Worm (Caenorhabditis elegans) whole organism, midembryonic: ENCODE results near the gene F44B9.5.

Experiments
- T22C8.4 ChIP-seq: fragments of 200-800 bp; sonication (Bioruptor generic); IDR thresholded peaks from 2 replicates; pipeline ENCODE4 v1.3.6; 2022; ENCODE audit warnings: missing genetic modification characterization, missing compliant biosample characterization
- cog-1 ChIP-seq: sonication (generic microtip); optimal IDR thresholded peaks from 2 replicates; lab custom pipeline; 2016; ENCODE audit warnings: missing genetic modification characterization, missing compliant biosample characterization
- flt-1 ChIP-seq: fragments of 200-800 bp; sonication (Bioruptor generic); IDR thresholded peaks from 2 replicates; pipeline ENCODE4 v1.3.6; 2022; ENCODE audit warnings: missing genetic modification characterization, missing compliant biosample characterization
- klf-2 ChIP-seq: fragments of 200-800 bp; sonication (Bioruptor generic); conservative IDR thresholded peaks from 2 replicates; pipeline ENCODE4 v1.3.6; 2022; ENCODE audit warnings: missing genetic modification reagents, missing genetic modification characterization, missing compliant biosample characterization
- med-1 ChIP-seq: sonication (generic microtip); optimal IDR thresholded peaks from 2 replicates; lab custom pipeline; 2017; ENCODE audit warnings: missing genetic modification characterization, mild to moderate bottlenecking, missing compliant biosample characterization, antibody characterized with exemption, missing genetic modification reagents; ENCODE audit not compliant: insufficient read depth
- ref-1 ChIP-seq: fragments of 200-800 bp; sonication (Bioruptor generic); conservative IDR thresholded peaks from 2 replicates; pipeline ENCODE4 v1.3.6; 2022; ENCODE audit warnings: missing genetic modification reagents, missing genetic modification characterization, missing compliant biosample characterization
- tab-1 ChIP-seq: fragments of 200-800 bp; sonication (Bioruptor generic); IDR thresholded peaks from 2 replicates; pipeline ENCODE4 v1.3.6; 2022; ENCODE audit warnings: missing genetic modification characterization, missing compliant biosample characterization
- ztf-23 ChIP-seq: fragments of 200-800 bp; sonication (Bioruptor generic); IDR thresholded peaks from 2 replicates; pipeline ENCODE4 v1.3.6; 2022; ENCODE audit warnings: missing genetic modification reagents, missing genetic modification characterization, missing compliant biosample characterization
- ztf-29 ChIP-seq: fragments of 200-800 bp; sonication (Bioruptor generic); IDR thresholded peaks from 2 replicates; pipeline ENCODE4 v1.3.6; 2022; ENCODE audit warnings: missing genetic modification reagents, missing genetic modification characterization, missing compliant biosample characterization

The F44B9.5 gene

DNA sequence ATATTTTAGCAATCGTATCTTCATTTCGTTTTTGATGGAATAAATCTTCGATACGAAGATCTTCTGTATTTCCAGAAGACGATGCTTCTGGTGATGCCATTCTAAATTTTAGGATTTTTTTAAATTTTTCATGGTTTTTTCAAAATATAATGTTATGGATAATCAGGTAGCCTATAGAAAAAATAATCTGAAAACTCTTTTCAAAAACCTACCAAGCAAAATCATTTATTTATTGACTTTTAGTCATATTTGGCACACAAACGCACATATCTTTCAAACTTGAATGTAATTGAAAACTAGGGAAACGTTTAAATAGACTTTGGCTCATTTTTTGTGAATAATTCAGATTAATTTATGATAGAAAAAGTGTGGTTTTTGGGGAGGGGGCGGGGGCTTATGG is at the start of gene F44B9.5:
TSS of gene F44B9.5 (minus strand) at position 101 of the 400 bp plus-strand sequence.
- TF ChIP-seq ztf-23 (no peak), cog-1 (tag; lab: Kevin White, UChicago) (no peak), klf-2 (GFP tag; lab: Robert Waterston, UW) (no peak), tab-1 (GFP tag; lab: Robert Waterston, UW) (no peak), T22C8.4 (no peak), med-1 (GFP tag; lab: Kevin White, UChicago) (no peak), ztf-29 (GFP tag; lab: Robert Waterston, UW) (no peak), ref-1 (GFP tag; lab: Robert Waterston, UW) (no peak), flt-1 (GFP tag; lab: Robert Waterston, UW) (no peak)

DNA sequence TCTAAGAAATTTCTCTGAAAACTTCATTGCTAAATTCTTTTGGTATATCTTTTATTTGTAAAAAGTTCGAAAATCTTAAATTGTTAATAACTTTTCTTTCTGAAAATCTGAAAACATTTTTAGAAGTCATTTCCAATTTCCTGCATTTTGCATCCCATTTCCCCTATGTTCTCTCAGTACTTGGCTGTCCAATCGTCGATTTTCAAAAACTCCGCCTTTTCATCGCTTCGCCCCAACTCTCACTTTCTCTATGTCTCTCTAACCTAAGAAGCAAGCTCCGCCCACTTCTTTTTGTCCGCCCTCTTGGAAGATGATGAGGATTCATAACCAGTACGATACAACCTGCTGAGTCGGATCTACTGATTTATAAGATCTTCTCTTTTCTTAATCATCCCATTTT is 48.8 kb upstream of the F44B9.5 start:
- TF ChIP-seq klf-2 (GFP tag; lab: Robert Waterston, UW), result no peak
- no peak for TF ChIP-seq med-1 (GFP tag; lab: Kevin White, UChicago)
- no peak for TF ChIP-seq T22C8.4
- TF ChIP-seq flt-1 (GFP tag; lab: Robert Waterston, UW), result no peak
- no peak for TF ChIP-seq cog-1 (tag; lab: Kevin White, UChicago)
- TF ChIP-seq ztf-23, result no peak
- no peak for TF ChIP-seq tab-1 (GFP tag; lab: Robert Waterston, UW)
- TF ChIP-seq ref-1 (GFP tag; lab: Robert Waterston, UW), result no peak
- no peak for TF ChIP-seq ztf-29 (GFP tag; lab: Robert Waterston, UW)

DNA sequence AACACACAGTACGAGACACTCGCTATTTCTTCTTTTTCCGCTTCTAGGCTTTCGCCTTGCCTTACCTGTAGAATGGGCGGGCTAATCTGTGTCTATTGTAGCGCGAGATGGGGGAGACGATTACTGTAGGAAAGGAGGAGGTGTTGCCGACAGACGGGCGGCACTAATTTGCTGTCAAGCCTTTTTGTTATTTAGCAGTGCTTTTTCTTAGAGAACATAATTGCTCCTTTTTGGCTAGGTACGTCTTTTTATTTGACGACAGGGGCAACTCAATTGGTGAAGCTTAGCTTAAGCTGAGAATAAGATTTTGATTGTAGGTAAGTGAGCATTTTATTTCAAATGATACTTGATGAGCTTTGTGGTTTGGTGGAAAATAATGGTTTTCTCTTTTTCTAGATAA is 47.3 kb upstream of the F44B9.5 start:
- TF ChIP-seq ztf-29 (GFP tag; lab: Robert Waterston, UW) (0 out of 2 replicates have a peak, but pooled peaks have one; percentile 31), cog-1 (tag; lab: Kevin White, UChicago) (no peak)

DNA sequence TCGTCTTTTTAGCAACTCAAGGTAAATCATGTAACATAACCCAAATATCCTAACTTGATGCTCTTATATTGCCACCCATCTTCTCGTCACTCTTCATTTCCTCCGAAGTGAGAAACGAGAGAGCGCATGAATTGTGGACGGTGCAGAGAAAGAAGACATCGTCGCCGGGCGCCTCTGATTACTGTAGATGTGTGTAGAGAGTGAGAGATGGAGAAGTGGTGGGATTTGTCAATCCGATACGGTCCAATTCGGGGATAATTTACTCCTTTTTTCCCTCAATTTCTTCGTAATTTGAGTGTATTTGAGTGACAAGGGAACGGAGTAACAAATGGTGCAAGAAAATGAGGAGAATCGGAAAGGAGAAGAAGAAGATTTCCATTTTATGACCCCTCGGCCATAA is 44.8 kb upstream of the F44B9.5 start:
- TF ChIP-seq cog-1 (tag; lab: Kevin White, UChicago) (no peak), ztf-29 (GFP tag; lab: Robert Waterston, UW) (no peak), ztf-23 (no peak), ref-1 (GFP tag; lab: Robert Waterston, UW) (no peak), flt-1 (GFP tag; lab: Robert Waterston, UW) (no peak), T22C8.4 (no peak), med-1 (GFP tag; lab: Kevin White, UChicago) (no peak), tab-1 (GFP tag; lab: Robert Waterston, UW) (no peak), klf-2 (GFP tag; lab: Robert Waterston, UW) (no peak)

DNA sequence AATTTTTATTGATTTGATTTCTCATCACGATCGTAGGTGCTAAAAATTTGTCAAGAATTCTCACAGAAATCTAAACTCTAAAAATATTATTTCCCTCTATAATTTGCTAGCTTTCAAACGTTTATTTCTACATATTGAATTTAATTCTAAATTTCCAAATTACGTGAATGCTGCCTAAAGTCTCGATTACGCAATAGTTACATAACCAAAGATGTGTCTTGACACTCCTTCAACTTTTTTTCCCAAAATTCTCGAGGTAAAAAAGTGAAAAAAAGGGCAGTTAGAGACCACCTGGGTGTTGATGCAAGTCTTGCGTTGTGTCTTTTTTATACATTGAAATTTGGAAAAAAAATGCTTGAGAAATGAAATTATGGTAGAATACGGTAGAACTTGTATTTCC is 35.5 kb upstream of the F44B9.5 start:
- TF ChIP-seq T22C8.4, result no peak

DNA sequence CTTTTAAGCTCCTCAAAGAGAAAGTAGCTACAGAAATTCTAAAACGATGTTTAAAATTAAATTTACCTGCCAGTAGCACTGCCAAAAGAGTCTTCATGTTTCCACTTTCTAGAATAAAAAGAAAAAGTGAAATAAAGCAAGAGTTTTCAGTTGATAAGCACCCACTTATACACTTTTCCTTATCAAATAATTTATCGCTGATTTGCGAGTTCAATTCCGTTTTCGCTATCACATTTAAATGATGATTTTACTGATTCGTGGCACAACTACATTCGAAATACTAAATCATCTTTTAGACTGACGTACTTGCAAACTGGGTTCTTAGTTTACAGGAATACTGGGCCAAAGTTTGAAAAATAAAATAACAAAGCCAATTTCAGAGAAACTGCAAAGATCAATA is 34.6 kb upstream of the F44B9.5 start, which contains the start of gene K12H4.7:
TSS of gene K12H4.7 (minus strand) at position 138 of the 400 bp plus-strand sequence.
- TF ChIP-seq cog-1 (tag; lab: Kevin White, UChicago) (no peak), ref-1 (GFP tag; lab: Robert Waterston, UW) (no peak), tab-1 (GFP tag; lab: Robert Waterston, UW) (no peak), ztf-29 (GFP tag; lab: Robert Waterston, UW) (no peak), klf-2 (GFP tag; lab: Robert Waterston, UW) (no peak)

DNA sequence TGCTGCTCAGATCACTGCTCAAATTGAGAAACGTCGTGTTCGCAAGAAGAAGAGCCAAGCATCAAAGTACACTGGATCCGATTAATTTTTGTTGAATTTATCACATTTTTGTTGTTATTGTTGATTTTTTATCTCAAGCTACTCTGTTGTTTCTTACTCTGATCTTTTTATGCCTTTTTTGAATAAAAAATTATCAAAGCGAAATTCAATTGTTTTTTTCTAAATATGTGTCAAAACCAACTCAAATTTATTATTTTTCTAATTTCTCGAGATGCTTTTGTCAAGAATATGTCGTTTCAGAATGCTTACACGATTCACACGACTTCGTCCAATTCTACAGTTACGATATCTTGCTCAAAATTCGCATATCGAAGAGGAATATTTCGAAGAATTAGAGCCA is 31.1 kb upstream of the F44B9.5 start, which contains the start of gene K12H4.2:
TSS of gene K12H4.2 (plus strand) at position 301 of the 400 bp plus-strand sequence.
- TF ChIP-seq cog-1 (tag; lab: Kevin White, UChicago) (no peak), ztf-23 (no peak), ztf-29 (GFP tag; lab: Robert Waterston, UW) (no peak), klf-2 (GFP tag; lab: Robert Waterston, UW) (no peak), tab-1 (GFP tag; lab: Robert Waterston, UW) (no peak), flt-1 (GFP tag; lab: Robert Waterston, UW) (no peak), ref-1 (GFP tag; lab: Robert Waterston, UW) (no peak), T22C8.4 (no peak), med-1 (GFP tag; lab: Kevin White, UChicago) (no peak)

DNA sequence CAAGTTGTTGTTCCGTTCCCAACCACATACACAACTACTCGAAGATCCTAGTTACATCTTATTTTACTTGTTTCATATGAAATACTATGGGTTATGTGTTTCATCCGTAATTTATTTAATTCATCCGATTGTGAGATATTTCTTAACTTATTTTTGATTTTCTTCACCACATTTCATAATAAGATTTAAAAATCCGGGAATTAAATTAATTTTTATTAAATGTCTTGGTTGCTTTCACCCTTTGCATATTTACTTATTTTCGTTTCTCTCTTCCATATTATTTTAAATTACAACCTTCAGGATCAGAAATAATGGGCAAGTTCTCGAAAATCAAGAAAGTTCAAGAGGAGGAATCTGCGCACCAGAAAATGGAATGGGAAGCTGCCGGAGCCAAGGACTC is 29.4 kb upstream of the F44B9.5 start, which contains the start of gene K12H4.3:
TSS of gene K12H4.3 (plus strand) at position 301 of the 400 bp plus-strand sequence.
- TF ChIP-seq klf-2 (GFP tag; lab: Robert Waterston, UW) (no peak), ref-1 (GFP tag; lab: Robert Waterston, UW) (no peak), flt-1 (GFP tag; lab: Robert Waterston, UW) (no peak), cog-1 (tag; lab: Kevin White, UChicago) (no peak), ztf-23 (no peak), tab-1 (GFP tag; lab: Robert Waterston, UW) (no peak), med-1 (GFP tag; lab: Kevin White, UChicago) (no peak), T22C8.4 (no peak), ztf-29 (GFP tag; lab: Robert Waterston, UW) (no peak)

DNA sequence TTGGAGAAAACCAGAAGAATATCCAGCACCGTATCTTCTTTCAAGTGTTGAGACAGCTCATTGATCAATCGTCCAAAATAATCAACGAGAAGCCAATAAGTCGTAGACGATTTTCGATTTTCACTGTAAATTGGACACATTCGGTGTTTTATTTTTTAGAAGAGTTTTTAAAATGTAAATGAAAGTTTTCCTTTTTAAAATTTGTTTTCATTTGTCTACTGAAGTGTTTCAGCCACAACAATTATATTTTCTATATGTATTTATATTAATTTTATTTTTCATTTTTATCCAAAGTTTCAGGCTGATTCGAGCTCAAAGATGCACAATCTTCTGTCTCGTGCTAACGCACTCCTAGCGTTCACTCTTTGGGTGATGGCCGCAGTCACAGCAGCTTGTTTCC is 28.4 kb upstream of the F44B9.5 start, which contains the start of gene spcs-3:
TSS of gene spcs-3 (plus strand) at position 301 of the 400 bp plus-strand sequence.
- no peak for TF ChIP-seq klf-2 (GFP tag; lab: Robert Waterston, UW)
- TF ChIP-seq tab-1 (GFP tag; lab: Robert Waterston, UW), result no peak
- TF ChIP-seq ref-1 (GFP tag; lab: Robert Waterston, UW), result no peak

DNA sequence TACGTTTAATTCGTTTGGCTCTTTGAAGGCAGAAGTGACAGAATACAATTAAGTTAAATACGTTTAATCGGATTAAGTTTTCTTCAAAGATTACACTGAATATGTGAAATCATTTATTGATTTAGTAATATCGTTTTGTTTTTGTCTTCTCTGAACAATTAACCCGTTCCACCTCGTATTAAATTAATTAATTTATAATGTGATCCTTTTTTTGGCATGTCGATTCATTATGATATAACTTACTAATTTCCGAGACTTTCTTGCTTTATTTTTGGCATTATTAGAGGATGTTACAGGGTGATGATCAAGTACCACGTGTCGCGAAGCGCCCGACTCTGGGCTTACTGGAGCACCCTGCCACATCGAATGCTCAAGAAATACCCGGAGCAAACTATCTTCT is 27.8 kb upstream of the F44B9.5 start, which contains the start of gene K12H4.5:
TSS of gene K12H4.5 (plus strand) at position 301 of the 400 bp plus-strand sequence.
- TF ChIP-seq klf-2 (GFP tag; lab: Robert Waterston, UW), result no peak
- TF ChIP-seq ztf-23, result no peak
- no peak for TF ChIP-seq tab-1 (GFP tag; lab: Robert Waterston, UW)
- TF ChIP-seq ref-1 (GFP tag; lab: Robert Waterston, UW), result no peak
- no peak for TF ChIP-seq T22C8.4
- TF ChIP-seq med-1 (GFP tag; lab: Kevin White, UChicago), result no peak
- TF ChIP-seq ztf-29 (GFP tag; lab: Robert Waterston, UW), result no peak
- no peak for TF ChIP-seq cog-1 (tag; lab: Kevin White, UChicago)
- TF ChIP-seq flt-1 (GFP tag; lab: Robert Waterston, UW), result no peak
